Fruit fly (Drosophila melanogaster) whole organism, wandering third instar larva: Measurements from ENCODE around the gene Cyp316a1.

Source experiments
- CG32264 ChIP-seq: fragments of 200-800 bp; sonication (Bioruptor generic); optimal IDR thresholded peaks from 2 replicates; lab custom pipeline; 2016; ENCODE audit warnings: missing biosample characterization, missing genetic modification characterization
- CG9705 ChIP-seq: fragments of 200-800 bp; sonication (Bioruptor generic); optimal IDR thresholded peaks from 2 replicates; lab custom pipeline; 2018; ENCODE audit warnings: missing biosample characterization, mild to moderate bottlenecking, missing genetic modification characterization
- CrebA ChIP-seq: fragments of 200-800 bp; sonication (Bioruptor generic); optimal IDR thresholded peaks from 2 replicates; lab custom pipeline; 2016; ENCODE audit warnings: missing biosample characterization, mild to moderate bottlenecking, missing genetic modification characterization, borderline replicate concordance
- Dfd ChIP-seq: fragments of >200 bp; optimal IDR thresholded peaks from 2 replicates; lab custom pipeline; 2017; ENCODE audit warnings: missing biosample characterization, missing genetic modification characterization
- Dif ChIP-seq: fragments of 200-275, 200-300 bp; sonication (Bioruptor generic); optimal IDR thresholded peaks from 2 replicates; lab custom pipeline; 2018; ENCODE audit warnings: missing biosample characterization, missing genetic modification characterization; ENCODE audit not compliant: partially characterized antibody
- GATAd ChIP-seq: sonication (Bioruptor generic); optimal IDR thresholded peaks from 2 replicates; lab custom pipeline; 2016; ENCODE audit warnings: missing biosample characterization, missing genetic modification characterization
- HLH106 ChIP-seq: fragments of 200-800 bp; optimal IDR thresholded peaks from 3 replicates; lab custom pipeline; 2019; ENCODE audit warnings: missing biosample characterization, mild to moderate bottlenecking, missing genetic modification characterization, moderate library complexity
- Hnf4 ChIP-seq: fragments of 200-800 bp; sonication (Bioruptor generic); optimal IDR thresholded peaks from 2 replicates; lab custom pipeline; 2016; ENCODE audit warnings: missing biosample characterization, mild to moderate bottlenecking, missing genetic modification characterization
- Hr78 ChIP-seq: fragments of >200 bp; optimal IDR thresholded peaks from 2 replicates; lab custom pipeline; 2017; ENCODE audit warnings: missing biosample characterization, missing genetic modification characterization
- Hr83 ChIP-seq: fragments of 200-300 bp; sonication (Bioruptor generic); optimal IDR thresholded peaks from 2 replicates; lab custom pipeline; 2016; ENCODE audit warnings: missing biosample characterization, mild to moderate bottlenecking, missing genetic modification characterization, moderate library complexity; ENCODE audit not compliant: poor library complexity, severe bottlenecking
- Jra ChIP-seq: sonication (Bioruptor generic); optimal IDR thresholded peaks from 2 replicates; lab custom pipeline; 2016; ENCODE audit warnings: missing biosample characterization, missing genetic modification characterization
- Mio ChIP-seq: sonication (Bioruptor generic); optimal IDR thresholded peaks from 2 replicates; lab custom pipeline; 2016; ENCODE audit warnings: missing biosample characterization, missing genetic modification characterization
- Myc ChIP-seq: fragments of >200 bp; optimal IDR thresholded peaks from 2 replicates; lab custom pipeline; 2017
- N ChIP-seq: fragments of >200 bp; optimal IDR thresholded peaks from 2 replicates; lab custom pipeline; 2018; ENCODE audit warnings: missing biosample characterization, missing external identifiers, missing genetic modification characterization
- OdsH ChIP-seq: fragments of 200-800 bp; sonication (Bioruptor generic); optimal IDR thresholded peaks from 2 replicates; lab custom pipeline; 2016; ENCODE audit warnings: missing biosample characterization, mild to moderate bottlenecking, missing genetic modification characterization
- Rel ChIP-seq, 2 experiments: fragments of 200-800 bp; sonication (Bioruptor generic) in 1 of 2; optimal IDR thresholded peaks; 2 replicates in 1 of 2; 3 replicates in 1 of 2; lab custom pipeline; 2016 to 2019; ENCODE audit warnings: mild to moderate bottlenecking in 2 of 2, missing biosample characterization in 2 of 2, missing genetic modification characterization in 2 of 2, moderate library complexity in 1 of 2
- Sp1 ChIP-seq: fragments of 200-800 bp; sonication (Bioruptor generic); optimal IDR thresholded peaks from 3 replicates; lab custom pipeline; 2019; ENCODE audit warnings: missing biosample characterization, mild to moderate bottlenecking, missing genetic modification characterization, moderate library complexity
- Vsx2 ChIP-seq: fragments of 200-300, 225-300 bp; sonication (Bioruptor generic); optimal IDR thresholded peaks from 2 replicates; lab custom pipeline; 2018; ENCODE audit warnings: missing biosample characterization, missing genetic modification characterization; ENCODE audit not compliant: partially characterized antibody
- br ChIP-seq: fragments of 200-800 bp; sonication (Bioruptor generic); optimal IDR thresholded peaks from 2 replicates; lab custom pipeline; 2016; ENCODE audit warnings: missing biosample characterization, missing genetic modification characterization
- brk ChIP-seq: fragments of 200-800 bp; sonication (Bioruptor generic); optimal IDR thresholded peaks from 2 replicates; lab custom pipeline; 2016; ENCODE audit warnings: missing biosample characterization, mild to moderate bottlenecking, missing genetic modification characterization
- dl ChIP-seq, 2 experiments: fragments of 175-275, 200-275 bp in 1 of 2; fragments of 200-275 bp in 1 of 2; sonication (Bioruptor generic); optimal IDR thresholded peaks; lab custom pipeline; 2018; ENCODE audit warnings: mild to moderate bottlenecking in 2 of 2, missing biosample characterization in 2 of 2, missing genetic modification characterization in 2 of 2, moderate library complexity in 2 of 2; ENCODE audit not compliant: partially characterized antibody in 2 of 2, insufficient read depth in 1 of 2
- dmrt93B ChIP-seq: fragments of 200-800 bp; sonication (Bioruptor generic); optimal IDR thresholded peaks from 2 replicates; lab custom pipeline; 2018; ENCODE audit warnings: missing biosample characterization, mild to moderate bottlenecking, missing genetic modification characterization
- dsf ChIP-seq: sonication (Bioruptor generic); optimal IDR thresholded peaks from 2 replicates; lab custom pipeline; 2016; ENCODE audit warnings: missing biosample characterization, missing genetic modification characterization, borderline replicate concordance
- ey ChIP-seq: fragments of 200-800 bp; sonication (Bioruptor generic); optimal IDR thresholded peaks from 2 replicates; lab custom pipeline; 2016; ENCODE audit warnings: missing biosample characterization, missing genetic modification characterization
- foxo ChIP-seq, 2 experiments: fragments of 200-800 bp; sonication (Bioruptor generic); optimal IDR thresholded peaks; 2 replicates in 1 of 2; 3 replicates in 1 of 2; lab custom pipeline; 2016 to 2017; ENCODE audit warnings: missing biosample characterization in 2 of 2, missing genetic modification characterization in 2 of 2
- fru ChIP-seq: fragments of 200-800 bp; sonication (Bioruptor generic); optimal IDR thresholded peaks from 3 replicates; lab custom pipeline; 2016; ENCODE audit warnings: missing biosample characterization, mild to moderate bottlenecking, missing genetic modification characterization
- h ChIP-seq: fragments of 200-800 bp; sonication (Bioruptor generic); optimal IDR thresholded peaks from 3 replicates; lab custom pipeline; 2016; ENCODE audit warnings: missing biosample characterization, mild to moderate bottlenecking, missing genetic modification characterization
- jim ChIP-seq: fragments of 175-275, 200-325 bp; sonication (Bioruptor generic); optimal IDR thresholded peaks from 2 replicates; lab custom pipeline; 2016; ENCODE audit warnings: missing biosample characterization, mild to moderate bottlenecking, missing genetic modification characterization
- pan ChIP-seq: fragments of >200 bp; optimal IDR thresholded peaks from 2 replicates; lab custom pipeline; 2017
- psq ChIP-seq: fragments of 200-800 bp; sonication (Bioruptor generic); optimal IDR thresholded peaks from 3 replicates; lab custom pipeline; 2017; ENCODE audit warnings: missing biosample characterization, mild to moderate bottlenecking, missing genetic modification characterization, moderate library complexity
- rgr ChIP-seq: fragments of 200-800 bp; sonication (Bioruptor generic); optimal IDR thresholded peaks from 3 replicates; lab custom pipeline; 2016; ENCODE audit warnings: missing biosample characterization, mild to moderate bottlenecking, missing genetic modification characterization
- sage ChIP-seq: fragments of 200-800 bp; sonication (Bioruptor generic); optimal IDR thresholded peaks from 2 replicates; lab custom pipeline; 2016; ENCODE audit warnings: missing biosample characterization, mild to moderate bottlenecking, missing genetic modification characterization
- sv ChIP-seq: fragments of 200-800 bp; sonication (Bioruptor generic); optimal IDR thresholded peaks from 3 replicates; lab custom pipeline; 2016; ENCODE audit warnings: missing biosample characterization, missing genetic modification characterization
- tai ChIP-seq: sonication (Bioruptor generic); optimal IDR thresholded peaks from 2 replicates; lab custom pipeline; 2016; ENCODE audit warnings: missing biosample characterization, missing genetic modification characterization
- usp ChIP-seq: fragments of >200 bp; optimal IDR thresholded peaks from 2 replicates; lab custom pipeline; 2017; ENCODE audit warnings: missing biosample characterization, missing genetic modification characterization
- woc ChIP-seq: sonication (Bioruptor generic); optimal IDR thresholded peaks from 2 replicates; lab custom pipeline; 2016; ENCODE audit warnings: missing biosample characterization, mild to moderate bottlenecking, missing genetic modification characterization

Gene Cyp316a1

DNA sequence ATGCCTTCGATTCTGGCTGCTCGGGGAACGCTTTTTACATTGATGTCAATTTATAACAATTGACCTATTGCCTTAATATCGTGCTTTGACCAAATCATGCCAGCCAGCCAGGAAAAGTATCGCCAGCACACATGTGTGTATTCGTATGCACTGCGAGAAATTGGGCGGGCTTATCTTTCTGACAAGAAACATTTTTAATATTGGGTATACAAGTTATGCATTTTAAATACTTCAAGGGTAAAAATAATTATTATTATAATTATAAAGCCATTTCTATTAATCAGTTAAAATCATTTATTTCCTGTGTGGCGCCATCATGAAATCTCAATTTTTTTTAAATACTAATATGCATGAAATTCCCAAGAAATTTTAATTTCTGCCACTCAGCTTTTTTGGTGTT is 30.2 kb downstream of the Cyp316a1 start:
- TF ChIP-seq CG9705 (GFP tag; lab: Kevin White, UChicago) (no peak), brk (GFP tag; lab: Kevin White, UChicago) (no peak), CG32264 (GFP tag; lab: Kevin White, UChicago) (no peak), woc (GFP tag; lab: Kevin White, UChicago) (no peak), sv (no peak)

DNA sequence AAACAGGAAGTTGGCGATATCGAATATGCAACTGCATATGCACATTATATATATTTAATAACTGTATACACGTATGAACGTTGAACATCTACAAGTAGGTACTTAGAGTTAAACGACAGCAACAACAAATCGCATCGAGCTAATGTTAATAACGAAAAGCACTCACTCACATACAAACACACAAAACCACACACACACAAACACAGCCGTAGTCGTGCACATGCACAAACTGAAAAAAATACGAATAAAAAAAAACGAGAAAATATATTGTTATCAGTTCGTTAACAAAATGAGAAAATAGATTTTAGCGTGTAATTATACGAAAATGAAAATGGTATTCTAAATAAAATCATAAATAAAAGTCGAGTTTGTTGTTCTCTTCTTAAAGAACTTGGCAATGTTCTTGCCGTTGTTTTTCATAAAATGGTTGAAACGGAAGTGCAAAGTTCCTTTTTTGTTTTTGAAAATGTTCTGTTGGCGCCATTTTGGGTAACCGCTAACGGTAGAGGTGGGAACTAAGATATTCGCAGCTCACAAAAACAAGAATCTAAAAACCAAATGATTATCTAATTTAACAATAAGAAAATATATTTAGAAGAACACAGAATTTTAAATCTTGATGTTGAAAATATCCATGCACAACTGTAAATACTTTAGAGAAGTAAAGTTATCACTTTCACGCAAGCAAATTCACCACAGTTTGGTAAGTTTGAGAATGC is 36.2 kb downstream of the Cyp316a1 start:
- TF ChIP-seq Dfd (GFP tag; lab: Kevin White, UChicago): no peak
- no peak for TF ChIP-seq CG32264 (GFP tag; lab: Kevin White, UChicago)
- no peak for TF ChIP-seq CG9705 (GFP tag; lab: Kevin White, UChicago)
- TF ChIP-seq Myc (lab: Kevin White, UChicago): no peak
- TF ChIP-seq rgr (GFP tag; lab: Kevin White, UChicago): no peak
- TF ChIP-seq Dif (GFP tag; lab: Kevin White, UChicago): no peak
- no peak for TF ChIP-seq Hnf4 (GFP tag; lab: Kevin White, UChicago)
- no peak for TF ChIP-seq CrebA (GFP tag; lab: Kevin White, UChicago)
- no peak for TF ChIP-seq sage (GFP tag; lab: Kevin White, UChicago)
- TF ChIP-seq dmrt93B: no peak
- TF ChIP-seq Jra (GFP tag; lab: Kevin White, UChicago): no peak
- TF ChIP-seq jim (GFP tag; lab: Kevin White, UChicago): no peak
- TF ChIP-seq OdsH (GFP tag; lab: Kevin White, UChicago): no peak
- no peak for TF ChIP-seq Vsx2 (GFP tag; lab: Kevin White, UChicago)
- TF ChIP-seq tai (GFP tag; lab: Kevin White, UChicago): no peak
- no peak for TF ChIP-seq h (GFP tag; lab: Kevin White, UChicago)
- TF ChIP-seq Hr83 (GFP tag; lab: Kevin White, UChicago): no peak
- no peak for TF ChIP-seq Hr78
- TF ChIP-seq, all 38 proteins: peak for 0

DNA sequence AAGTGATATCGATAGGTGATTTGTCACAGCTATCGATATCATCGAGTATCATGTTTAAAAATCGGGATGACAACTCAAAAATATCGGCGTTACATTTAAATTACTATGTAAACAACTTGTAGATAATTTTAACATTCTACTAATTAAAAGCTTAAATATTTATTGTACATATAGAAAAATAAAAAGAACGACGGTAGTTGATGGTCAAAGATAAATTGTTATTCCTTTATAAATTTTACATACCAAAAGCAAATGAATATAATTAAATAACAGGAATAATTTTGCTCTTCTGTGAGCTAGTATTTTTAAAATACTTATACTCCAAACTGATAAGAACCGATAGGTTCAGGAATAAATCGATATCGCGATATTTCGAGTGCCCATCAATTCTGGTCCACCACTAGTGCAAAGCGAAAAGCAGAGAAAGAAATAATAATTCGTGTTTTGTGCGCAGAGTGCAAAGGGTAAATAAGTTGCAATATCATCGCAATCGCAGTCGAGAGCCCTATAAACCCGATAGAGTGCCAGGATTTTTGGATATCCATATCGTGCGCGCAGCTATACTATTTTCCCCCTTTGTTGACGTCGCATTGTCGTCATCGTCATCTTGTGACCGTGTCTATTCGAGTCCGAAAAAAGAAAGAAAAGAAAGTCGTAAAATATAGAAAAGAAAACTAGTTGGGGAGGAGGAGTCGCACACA is 36.9 kb downstream of the Cyp316a1 start, which contains the start of gene lqf:
Gene lqf, plus strand, starts transcription at position 401 of the 701 bp plus-strand sequence.
- TF ChIP-seq dmrt93B (no peak), tai (GFP tag; lab: Kevin White, UChicago) (peak; percentile 66), HLH106 (tag; lab: Kevin White, UChicago) (peak; percentile 42), h (GFP tag; lab: Kevin White, UChicago) (peak; percentile 14), Dfd (GFP tag; lab: Kevin White, UChicago) (peak; percentile 26), Mio (no peak), brk (GFP tag; lab: Kevin White, UChicago) (peak; percentile 59), foxo (GFP tag; optimal IDR thresholded peaks at IDR 0.05; lab: Kevin White, UChicago) (peak in 1 of 2 experiments; percentile 42), GATAd (GFP tag; lab: Kevin White, UChicago) (peak; percentile 56), psq (GFP tag; lab: Kevin White, UChicago) (peak; percentile 40), dsf (peak; percentile 12), br (GFP tag; lab: Kevin White, UChicago) (no peak), N (GFP tag; lab: Kevin White, UChicago) (no peak), Myc (lab: Kevin White, UChicago) (peak; percentile 38)

DNA sequence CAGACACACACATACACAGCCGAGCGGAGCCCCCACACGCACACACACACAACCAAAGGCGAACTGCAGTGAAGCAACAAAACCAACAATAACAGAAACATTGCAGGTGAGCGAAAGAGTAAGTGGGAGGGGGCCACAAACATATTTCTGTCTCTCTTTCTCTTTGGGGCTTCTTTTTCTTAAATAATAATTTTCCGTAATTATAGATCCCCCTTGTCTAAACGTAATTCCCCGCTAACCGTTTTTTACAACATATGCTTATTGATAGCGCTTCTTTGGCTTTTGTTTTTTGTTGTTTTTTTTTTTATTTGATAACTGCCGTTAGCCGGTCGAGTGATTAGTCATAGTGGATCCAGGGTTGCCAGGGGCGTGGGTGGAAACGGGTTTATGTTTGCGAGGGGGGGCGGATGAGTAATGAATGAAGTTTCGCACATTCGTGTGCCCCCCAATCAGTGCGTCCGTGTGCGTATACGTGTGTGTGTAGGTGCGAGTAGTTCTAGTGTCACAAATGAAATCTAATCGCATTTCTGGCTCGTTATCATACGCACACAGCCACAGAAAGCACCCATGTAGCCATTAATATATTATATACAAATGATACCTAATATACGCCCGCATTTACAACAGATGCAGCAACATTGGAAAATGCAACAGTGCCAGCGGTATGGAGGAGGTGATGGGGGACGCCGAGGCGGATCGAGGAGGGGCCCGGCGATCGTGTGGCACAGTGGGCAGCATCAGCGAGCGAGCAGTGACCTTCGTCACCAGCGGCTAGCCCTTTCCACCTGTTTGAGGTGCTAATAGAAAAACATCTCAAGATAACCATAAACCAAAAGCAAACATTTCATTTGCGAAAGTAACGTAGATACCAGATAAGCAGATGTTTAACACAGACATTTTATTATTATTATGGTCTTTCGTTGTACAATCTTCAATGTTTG is 37.7 kb downstream of the Cyp316a1 start:
- TF ChIP-seq Sp1 (GFP tag; lab: Kevin White, UChicago) (no peak), fru (GFP tag; lab: Kevin White, UChicago) (no peak), N (GFP tag; lab: Kevin White, UChicago) (no peak), CG9705 (GFP tag; lab: Kevin White, UChicago) (no peak), CrebA (GFP tag; lab: Kevin White, UChicago) (no peak), jim (GFP tag; lab: Kevin White, UChicago) (no peak), Rel (GFP tag; optimal IDR thresholded peaks at IDR 0.05; lab: Kevin White, UChicago) (no peak), Rel (tag; optimal IDR thresholded peaks at IDR 0.05; lab: Kevin White, UChicago) (peak; percentile 71), dl (GFP tag; optimal IDR thresholded peaks at IDR 0.05; lab: Kevin White, UChicago; ENCODE audit: insufficient read depth in 1 of 2, partially characterized antibody in 2 of 2) (no peak), Hr83 (GFP tag; lab: Kevin White, UChicago) (no peak), Mio (no peak), Hnf4 (GFP tag; lab: Kevin White, UChicago) (no peak), Myc (lab: Kevin White, UChicago) (no peak), Vsx2 (GFP tag; lab: Kevin White, UChicago) (no peak), ey (GFP tag; lab: Kevin White, UChicago) (peak; percentile 22), psq (GFP tag; lab: Kevin White, UChicago) (no peak), pan (no peak), foxo (GFP tag; optimal IDR thresholded peaks at IDR 0.05; lab: Kevin White, UChicago) (peak in 1 of 2 experiments; percentile 65), tai (GFP tag; lab: Kevin White, UChicago) (no peak), OdsH (GFP tag; lab: Kevin White, UChicago) (peak; percentile 47), usp (GFP tag; lab: Kevin White, UChicago) (no peak), brk (GFP tag; lab: Kevin White, UChicago) (no peak)
